Worm (Caenorhabditis elegans) whole organism, L4 larva: ENCODE results near the gene sahd-1.

Experiments
- F37D6.2 ChIP-seq: sonication (generic microtip); optimal IDR thresholded peaks from 2 replicates; lab custom pipeline; 2016; ENCODE audit warnings: mild to moderate bottlenecking, missing genetic modification characterization, missing compliant biosample characterization
- F44E2.7 ChIP-seq: fragments of 200-800 bp; sonication (Bioruptor generic); IDR thresholded peaks from 2 replicates; pipeline ENCODE4 v2.1.2; 2022; ENCODE audit warnings: missing genetic modification characterization, missing compliant biosample characterization
- R02D3.7 ChIP-seq: fragments of 150-350 bp; sonication (generic microtip); optimal IDR thresholded peaks from 3 replicates; lab custom pipeline; 2014; ENCODE audit warnings: missing biosample characterization, missing genetic modification characterization
- T20F7.1 ChIP-seq: fragments of 200-800 bp; sonication (Bioruptor generic); optimal IDR thresholded peaks from 2 replicates; lab custom pipeline; 2018; ENCODE audit warnings: mild to moderate bottlenecking, missing genetic modification characterization, missing compliant biosample characterization
- T26A8.4 ChIP-seq: fragments of 200-800 bp; sonication (Bioruptor generic); IDR thresholded peaks from 2 replicates; pipeline ENCODE4 v1.3.6; 2022; ENCODE audit warnings: missing genetic modification characterization, missing compliant biosample characterization
- Y75B8A.6 ChIP-seq: fragments of 200-800 bp; sonication (Bioruptor generic); IDR thresholded peaks from 2 replicates; pipeline ENCODE4 v1.3.6; 2022; ENCODE audit warnings: missing genetic modification reagents, missing genetic modification characterization, missing compliant biosample characterization
- ZK337.2 ChIP-seq: fragments of 200-800 bp; sonication (Bioruptor generic); IDR thresholded peaks from 2 replicates; pipeline ENCODE4 v1.3.6; 2022; ENCODE audit warnings: missing genetic modification reagents, missing genetic modification characterization, missing compliant biosample characterization
- aha-1 ChIP-seq: fragments of 150-350 bp; peaks from one replicate; lab custom pipeline; 2014; ENCODE audit warnings: missing biosample characterization, missing genetic modification characterization
- arid-1 ChIP-seq: fragments of 200-800 bp; sonication (Bioruptor generic); conservative IDR thresholded peaks from 2 replicates; pipeline ENCODE4 v1.3.6; 2022; ENCODE audit warnings: missing genetic modification reagents, missing genetic modification characterization, missing compliant biosample characterization
- attf-4 ChIP-seq: sonication (generic microtip); optimal IDR thresholded peaks from 3 replicates; lab custom pipeline; 2017; ENCODE audit warnings: missing biosample characterization, missing genetic modification characterization
- ceh-20 ChIP-seq: fragments of 200-800 bp; sonication (Bioruptor generic); IDR thresholded peaks from 2 replicates; pipeline ENCODE4 v1.3.6; 2022; ENCODE audit warnings: missing genetic modification reagents, missing genetic modification characterization, missing compliant biosample characterization
- ceh-28 ChIP-seq: fragments of 150-350 bp; optimal IDR thresholded peaks from 2 replicates; lab custom pipeline; 2014; ENCODE audit warnings: missing biosample characterization, missing genetic modification reagents, missing genetic modification characterization
- ceh-32 ChIP-seq: sonication (generic microtip); optimal IDR thresholded peaks from 2 replicates; lab custom pipeline; 2016; ENCODE audit warnings: mild to moderate bottlenecking, missing genetic modification characterization, missing compliant biosample characterization; ENCODE audit not compliant: poor library complexity
- daf-12 ChIP-seq: fragments of 150-350 bp; optimal IDR thresholded peaks from 2 replicates; lab custom pipeline; 2014; ENCODE audit warnings: missing biosample characterization, missing genetic modification reagents, missing genetic modification characterization
- daf-16 ChIP-seq, 3 experiments: sonication (generic microtip); optimal IDR thresholded peaks; 2 replicates each; lab custom pipeline; 2016 to 2017; ENCODE audit warnings: missing genetic modification characterization in 3 of 3, missing genetic modification reagents in 3 of 3, mild to moderate bottlenecking in 2 of 3, missing compliant biosample characterization in 2 of 3, missing biosample characterization in 1 of 3, moderate library complexity in 1 of 3
- daf-19 ChIP-seq: fragments of 200-800 bp; sonication (Bioruptor generic); conservative IDR thresholded peaks from 2 replicates; pipeline ENCODE4 v1.3.6; 2022; ENCODE audit warnings: missing genetic modification characterization, missing compliant biosample characterization
- dmd-6 ChIP-seq: fragments of 200-800 bp; sonication (Bioruptor generic); IDR thresholded peaks from 2 replicates; pipeline ENCODE4 v1.3.6; 2022; ENCODE audit warnings: missing genetic modification reagents, missing genetic modification characterization, missing compliant biosample characterization
- dmd-8 ChIP-seq: fragments of 200-800 bp; sonication (Bioruptor generic); IDR thresholded peaks from 2 replicates; pipeline ENCODE4 v1.3.6; 2022; ENCODE audit warnings: missing genetic modification characterization, missing compliant biosample characterization
- dpl-1 ChIP-seq: fragments of 150-350 bp; optimal IDR thresholded peaks from 2 replicates; lab custom pipeline; 2014; ENCODE audit warnings: missing biosample characterization, missing genetic modification reagents, missing genetic modification characterization
- duxl-1 ChIP-seq: sonication (generic microtip); optimal IDR thresholded peaks from 2 replicates; lab custom pipeline; 2016; ENCODE audit warnings: mild to moderate bottlenecking, missing genetic modification characterization, moderate library complexity, missing compliant biosample characterization; ENCODE audit not compliant: poor library complexity
- dve-1 ChIP-seq: sonication (generic microtip); optimal IDR thresholded peaks from 2 replicates; lab custom pipeline; 2017; ENCODE audit warnings: antibody characterized with exemption, mild to moderate bottlenecking, missing genetic modification characterization, missing compliant biosample characterization; ENCODE audit not compliant: insufficient read depth
- fos-1 ChIP-seq: fragments of 150-350 bp; optimal IDR thresholded peaks from 2 replicates; lab custom pipeline; 2014; ENCODE audit warnings: missing biosample characterization, missing genetic modification characterization
- hlh-30 ChIP-seq: sonication (generic microtip); optimal IDR thresholded peaks from 2 replicates; lab custom pipeline; 2017; ENCODE audit warnings: antibody characterized with exemption, mild to moderate bottlenecking, missing genetic modification characterization, missing compliant biosample characterization; ENCODE audit not compliant: insufficient read depth
- lin-13 ChIP-seq: fragments of 150-350 bp; optimal IDR thresholded peaks from 2 replicates; lab custom pipeline; 2014; ENCODE audit warnings: missing biosample characterization, missing genetic modification reagents, missing genetic modification characterization
- lin-29 ChIP-seq: fragments of 200-800 bp; sonication (Bioruptor generic); IDR thresholded peaks from 2 replicates; pipeline ENCODE4 v1.3.6; 2022; ENCODE audit warnings: missing genetic modification reagents, missing genetic modification characterization, missing compliant biosample characterization
- lin-38 ChIP-seq: fragments of 200-800 bp; sonication (Bioruptor generic); IDR thresholded peaks from 2 replicates; pipeline ENCODE4 v1.3.6; 2022; ENCODE audit warnings: missing genetic modification reagents, missing genetic modification characterization, missing compliant biosample characterization
- lsy-2 ChIP-seq, 2 experiments: fragments of 150-350 bp in 1 of 2; sonication (generic microtip) in 1 of 2; optimal IDR thresholded peaks; 2 replicates each; lab custom pipeline; 2014 to 2017; ENCODE audit warnings: missing biosample characterization in 2 of 2, missing genetic modification characterization in 2 of 2
- madf-9 ChIP-seq: fragments of 200-800 bp; sonication (Bioruptor generic); conservative IDR thresholded peaks from 2 replicates; pipeline ENCODE4 v1.3.6; 2022; ENCODE audit warnings: missing genetic modification reagents, missing genetic modification characterization, missing compliant biosample characterization
- mdt-29 ChIP-seq: fragments of 200-800 bp; sonication (Bioruptor generic); IDR thresholded peaks from 2 replicates; pipeline ENCODE4 v1.3.6; 2022; ENCODE audit warnings: missing genetic modification reagents, missing genetic modification characterization, missing compliant biosample characterization
- mep-1 ChIP-seq: fragments of 150-350 bp; sonication (generic microtip); optimal IDR thresholded peaks from 3 replicates; lab custom pipeline; 2014; ENCODE audit warnings: missing biosample characterization, missing genetic modification characterization
- mxl-3 ChIP-seq: fragments of 200-800 bp; sonication (Bioruptor generic); optimal IDR thresholded peaks from 2 replicates; lab custom pipeline; 2018; ENCODE audit warnings: mild to moderate bottlenecking, missing genetic modification characterization, missing compliant biosample characterization
- nhr-102 ChIP-seq: sonication (generic microtip); optimal IDR thresholded peaks from 2 replicates; lab custom pipeline; 2016; ENCODE audit warnings: mild to moderate bottlenecking, missing genetic modification characterization, moderate library complexity, missing compliant biosample characterization
- nhr-237 ChIP-seq: sonication (generic microtip); optimal IDR thresholded peaks from 2 replicates; lab custom pipeline; 2017; ENCODE audit warnings: missing biosample characterization, missing genetic modification characterization
- nhr-25 ChIP-seq: sonication (generic microtip); optimal IDR thresholded peaks from 2 replicates; lab custom pipeline; 2017; ENCODE audit warnings: missing genetic modification characterization, mild to moderate bottlenecking, missing compliant biosample characterization, antibody characterized with exemption, moderate library complexity, borderline replicate concordance; ENCODE audit not compliant: insufficient read depth
- nhr-28 ChIP-seq: fragments of 150-350 bp; optimal IDR thresholded peaks from 2 replicates; lab custom pipeline; 2014; ENCODE audit warnings: missing biosample characterization, missing genetic modification characterization
- nhr-76 ChIP-seq: fragments of 150-350 bp; optimal IDR thresholded peaks from 2 replicates; lab custom pipeline; 2014; ENCODE audit warnings: missing biosample characterization, missing genetic modification characterization
- nhr-77 ChIP-seq: fragments of 150-350 bp; optimal IDR thresholded peaks from 2 replicates; lab custom pipeline; 2014; ENCODE audit warnings: missing biosample characterization, missing genetic modification characterization
- php-3 ChIP-seq: fragments of 200-800 bp; sonication (Bioruptor generic); IDR thresholded peaks from 2 replicates; pipeline ENCODE4 v1.3.6; 2022; ENCODE audit warnings: missing genetic modification reagents, missing genetic modification characterization, missing compliant biosample characterization
- snpc-1.2 ChIP-seq: fragments of 200-800 bp; sonication (Bioruptor generic); IDR thresholded peaks from 2 replicates; pipeline ENCODE4 v1.3.6; 2022; ENCODE audit warnings: missing genetic modification reagents, missing genetic modification characterization, missing compliant biosample characterization
- snpc-4 ChIP-seq: fragments of 150-350 bp; optimal IDR thresholded peaks from 2 replicates; lab custom pipeline; 2014; ENCODE audit warnings: missing biosample characterization, missing genetic modification characterization
- unc-130 ChIP-seq: sonication (generic microtip); optimal IDR thresholded peaks from 2 replicates; lab custom pipeline; 2016; ENCODE audit warnings: missing genetic modification reagents, missing genetic modification characterization, missing compliant biosample characterization
- unc-39 ChIP-seq: sonication (generic microtip); optimal IDR thresholded peaks from 2 replicates; lab custom pipeline; 2017; ENCODE audit warnings: missing biosample characterization, missing genetic modification characterization
- unc-62 ChIP-seq, 3 experiments: fragments of 150-350 bp in 1 of 3; sonication (generic microtip); optimal IDR thresholded peaks in 2 of 3; peaks in 1 of 3; 1 replicate in 1 of 3; 2 replicates in 2 of 3; lab custom pipeline; 2014 to 2017; ENCODE audit warnings: missing biosample characterization in 3 of 3, missing genetic modification characterization in 3 of 3, missing genetic modification reagents in 3 of 3, missing genotype in 1 of 3
- zip-11 ChIP-seq: fragments of 200-800 bp; sonication (Bioruptor generic); IDR thresholded peaks from 2 replicates; pipeline ENCODE4 v1.3.6; 2022; ENCODE audit warnings: missing genetic modification characterization, missing compliant biosample characterization
- zip-2 ChIP-seq: fragments of 150-350 bp; optimal IDR thresholded peaks from 2 replicates; lab custom pipeline; 2014; ENCODE audit warnings: missing biosample characterization, missing genetic modification characterization
- ztf-7 ChIP-seq: fragments of 150-350 bp; optimal IDR thresholded peaks from 2 replicates; lab custom pipeline; 2014; ENCODE audit warnings: missing biosample characterization, missing genetic modification characterization

The sahd-1 gene

DNA sequence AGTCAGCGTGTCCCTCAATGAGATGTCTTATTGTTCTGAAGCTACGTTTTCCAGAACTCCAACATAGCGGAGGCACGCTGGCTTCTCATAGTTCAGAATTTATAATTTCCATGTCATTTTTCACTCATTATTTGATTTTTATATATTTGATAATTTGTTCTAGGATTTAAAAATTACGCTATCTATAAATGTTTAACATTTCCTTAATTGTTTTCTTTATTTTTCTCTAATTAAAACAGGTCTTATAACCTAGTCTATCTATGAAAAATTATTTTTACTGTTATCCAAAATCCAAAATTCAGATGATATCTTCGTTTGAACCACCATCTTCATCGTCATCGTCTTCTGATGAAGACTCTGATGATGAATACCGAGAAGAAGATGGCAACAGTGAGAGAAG lies 36.4 kb downstream of the sahd-1 start, which contains the start of gene F56D1.1:
TSS of gene F56D1.1 (plus strand) at position 301 of the 400 bp plus-strand sequence.
- TF ChIP-seq nhr-76 (tag; lab: Kevin White, UChicago): no peak
- TF ChIP-seq attf-4 (tag; lab: Kevin White, UChicago): no peak
- no peak for TF ChIP-seq T20F7.1 (GFP tag; lab: Kevin White, UChicago)
- TF ChIP-seq lin-29 (GFP tag; lab: Robert Waterston, UW): no peak
- no peak for TF ChIP-seq mep-1 (tag; lab: Kevin White, UChicago)
- TF ChIP-seq php-3 (GFP tag; lab: Robert Waterston, UW): no peak
- TF ChIP-seq nhr-237: no peak
- TF ChIP-seq F37D6.2 (tag; lab: Kevin White, UChicago): no peak
- TF ChIP-seq ceh-20 (GFP tag; lab: Robert Waterston, UW): no peak
- TF ChIP-seq ztf-7 (tag; lab: Kevin White, UChicago): no peak
- no peak for TF ChIP-seq lin-13
- TF ChIP-seq arid-1: no peak
- TF ChIP-seq lsy-2 (tag; optimal IDR thresholded peaks at IDR 0.05; lab: Kevin White, UChicago): no peak
- TF ChIP-seq T26A8.4 (GFP tag; lab: Robert Waterston, UW): no peak
- no peak for TF ChIP-seq fos-1
- TF ChIP-seq snpc-4 (tag; lab: Kevin White, UChicago): no peak
- TF ChIP-seq R02D3.7: no peak
- no peak for TF ChIP-seq ceh-28
- TF ChIP-seq unc-62 (GFP tag; optimal IDR thresholded peaks at IDR 0.05 in 1 of 2; lab: Kevin White, UChicago): no peak
- no peak for TF ChIP-seq unc-62 (tag; optimal IDR thresholded peaks at IDR 0.05; lab: Kevin White, UChicago)

DNA sequence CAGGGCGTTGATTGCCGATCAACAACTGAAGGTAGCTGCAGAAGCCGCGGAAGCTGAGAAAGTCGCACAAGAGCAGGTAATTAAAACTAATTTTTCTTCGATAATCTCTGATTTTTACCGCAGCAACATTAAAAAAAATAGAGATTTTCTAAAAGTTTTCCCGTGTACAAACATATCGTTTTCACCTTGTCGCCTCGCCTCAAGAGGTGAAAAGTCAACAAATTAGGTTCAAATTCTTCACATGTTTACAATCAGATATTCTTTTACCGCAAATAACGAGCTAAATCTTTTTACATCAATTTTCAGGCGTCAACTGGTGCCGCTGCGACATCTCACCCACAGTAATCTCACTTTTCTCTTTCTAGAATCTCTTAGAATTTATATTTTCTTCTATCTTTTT lies 39.8 kb downstream of the sahd-1 start, which contains the start of gene ilcr-2:
TSS of gene ilcr-2 (plus strand) at position 301 of the 400 bp plus-strand sequence.
- TF ChIP-seq madf-9: no peak
- no peak for TF ChIP-seq zip-2 (tag; lab: Kevin White, UChicago)
- TF ChIP-seq dmd-8 (GFP tag; lab: Robert Waterston, UW): no peak
- no peak for TF ChIP-seq unc-39 (tag; lab: Kevin White, UChicago)
- no peak for TF ChIP-seq nhr-102 (tag; lab: Kevin White, UChicago)
- no peak for TF ChIP-seq nhr-237
- no peak for TF ChIP-seq F44E2.7 (GFP tag; lab: Robert Waterston, UW)

DNA sequence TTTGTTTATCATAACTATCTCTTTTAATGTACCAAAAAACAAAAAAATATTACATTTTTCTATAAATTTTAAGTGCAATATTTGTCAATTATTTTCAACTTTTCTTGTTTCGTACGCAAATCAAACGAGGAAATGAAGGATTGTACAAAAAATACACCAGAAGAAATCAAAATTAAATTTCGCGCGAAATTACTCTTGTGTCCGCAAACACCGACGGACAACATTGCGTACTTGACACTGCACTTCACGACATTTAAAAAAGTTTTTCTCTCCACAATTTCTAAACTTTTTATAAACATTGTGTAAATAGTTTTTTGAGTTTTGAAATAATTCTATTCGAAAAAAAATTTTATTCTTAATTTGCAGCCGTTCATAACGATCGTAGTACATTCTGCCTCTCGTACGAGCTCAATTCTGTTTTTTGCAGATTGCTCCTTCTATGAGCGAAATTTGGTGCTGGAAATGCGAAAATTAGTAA lies 40.8 kb downstream of the sahd-1 start, which contains the start of gene mrps-16:
TSS of gene mrps-16 (plus strand) at position 428 of the 478 bp plus-strand sequence.
- TF ChIP-seq lin-38 (GFP tag; lab: Robert Waterston, UW): peak; percentile 65
- TF ChIP-seq daf-12 (tag; lab: Kevin White, UChicago): no peak
- TF ChIP-seq daf-16 (GFP tag; optimal IDR thresholded peaks at IDR 0.05; lab: Kevin White, UChicago): no peak
- peak; percentile 31 for TF ChIP-seq daf-16 (tag; optimal IDR thresholded peaks at IDR 0.05; lab: Kevin White, UChicago)
- TF ChIP-seq nhr-77: no peak
- TF ChIP-seq ZK337.2 (GFP tag; lab: Robert Waterston, UW): no peak
- TF ChIP-seq unc-130: no peak
- TF ChIP-seq hlh-30: peak; percentile 44
- no peak for TF ChIP-seq mdt-29
- no peak for TF ChIP-seq F44E2.7 (GFP tag; lab: Robert Waterston, UW)
- TF ChIP-seq dpl-1 (GFP tag; lab: Kevin White, UChicago): peak; percentile 96
- no peak for TF ChIP-seq dmd-6 (GFP tag; lab: Robert Waterston, UW)
- TF ChIP-seq mep-1 (tag; lab: Kevin White, UChicago): peak; percentile 38
- TF ChIP-seq zip-11 (GFP tag; lab: Robert Waterston, UW): no peak
- no peak for TF ChIP-seq unc-39 (tag; lab: Kevin White, UChicago)
- no peak for TF ChIP-seq duxl-1 (tag; lab: Kevin White, UChicago)
- TF ChIP-seq zip-2 (tag; lab: Kevin White, UChicago): no peak
- peak; percentile 25 for TF ChIP-seq nhr-28 (tag; lab: Kevin White, UChicago)
- TF ChIP-seq mxl-3 (GFP tag; lab: Kevin White, UChicago): no peak
- TF ChIP-seq lsy-2 (tag; optimal IDR thresholded peaks at IDR 0.05; lab: Kevin White, UChicago): peak in 1 of 2 experiments; percentile 82
- TF ChIP-seq ceh-32 (tag; lab: Kevin White, UChicago): no peak
- TF ChIP-seq nhr-25 (tag; lab: Kevin White, UChicago): peak; percentile 7
- TF ChIP-seq Y75B8A.6: no peak
- no peak for TF ChIP-seq lin-13
- TF ChIP-seq snpc-1.2 (GFP tag; lab: Robert Waterston, UW): no peak
- peak; percentile 68 for TF ChIP-seq dve-1
- TF ChIP-seq daf-19: 0 out of 2 replicates have a peak, but pooled peaks have one; percentile 48
- TF ChIP-seq unc-62 (GFP tag; optimal IDR thresholded peaks at IDR 0.05 in 1 of 2; lab: Kevin White, UChicago): peak in 1 of 2 experiments; percentile 24
- TF ChIP-seq unc-62 (tag; optimal IDR thresholded peaks at IDR 0.05; lab: Kevin White, UChicago): no peak
- TF ChIP-seq aha-1: peak; percentile 89
